In the genomic region with DNA sequence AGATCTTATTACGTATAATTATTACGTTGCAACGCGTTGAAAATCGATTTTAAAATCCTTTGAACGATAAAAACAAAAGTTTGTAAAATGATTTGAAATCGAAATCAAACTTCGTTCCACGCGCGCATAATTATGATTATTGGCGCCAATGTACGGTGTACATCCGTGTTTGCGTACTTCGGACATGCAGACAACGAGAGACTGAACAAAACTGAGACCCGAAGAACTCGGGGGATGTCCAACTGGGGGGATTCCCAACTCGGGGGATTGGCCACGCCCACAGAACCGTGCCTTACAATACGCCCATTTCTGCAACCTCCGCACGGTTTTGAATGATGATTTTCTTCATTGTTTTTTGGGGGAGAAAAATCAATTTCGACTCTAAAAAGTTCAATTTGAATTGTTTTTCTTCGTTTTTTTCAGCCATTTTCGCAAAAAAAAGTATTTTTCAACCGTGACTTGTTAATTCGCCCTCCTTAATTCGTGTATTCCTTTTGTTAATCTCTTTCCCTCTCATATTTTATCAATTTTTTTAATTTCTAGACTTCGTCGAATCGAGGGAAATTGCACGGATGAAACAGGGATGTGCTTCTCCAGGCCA, we compare ENCODE assay signal across 4 worm cellular contexts.
A peak's percentile ranks its signal among the peaks of the same experiment; 100 is the strongest.
TF ChIP-seq lines count a peak whose summit lies in the region.
"Not testable (repeated sequence)": the region's sequence is repeated elsewhere in the genome, so short reads cannot be mapped to it uniquely, and the experiment has no call there.

Gene F20D12.12 (plus strand): TSS at position 542 of the 601 bp plus-strand sequence.

TF ChIP-seq in whole organism, L2 larva, 48 proteins besides CTCF, POLR2A, EP300 and RAD21:
- TF ChIP-seq unc-55 (GFP tag; optimal IDR thresholded peaks at IDR 0.05; lab: Kevin White, UChicago) (peak; percentile 55), zag-1 (tag; optimal IDR thresholded peaks at IDR 0.05; lab: Kevin White, UChicago) (peak; percentile 49), C34F6.9 (tag; optimal IDR thresholded peaks at IDR 0.05; lab: Kevin White, UChicago) (peak; percentile 72), nhr-25 (tag; optimal IDR thresholded peaks at IDR 0.05; lab: Kevin White, UChicago) (peak; percentile 24), snpc-4 (tag; optimal IDR thresholded peaks at IDR 0.05; lab: Kevin White, UChicago) (peak; percentile 7), gmeb-1 (tag; optimal IDR thresholded peaks at IDR 0.05; lab: Kevin White, UChicago) (peak; percentile 32), crh-2 (tag; optimal IDR thresholded peaks at IDR 0.05; lab: Kevin White, UChicago) (peak; percentile 33), lin-13 (GFP tag; optimal IDR thresholded peaks at IDR 0.05; lab: Kevin White, UChicago) (peak; percentile 65), lsy-2 (tag; optimal IDR thresholded peaks at IDR 0.05; lab: Kevin White, UChicago) (peak; percentile 82 to 96), sma-9 (GFP tag; optimal IDR thresholded peaks at IDR 0.05; lab: Kevin White, UChicago) (peak; percentile 75), nhr-129 (tag; optimal IDR thresholded peaks at IDR 0.05; lab: Kevin White, UChicago) (peak; percentile 74), F13H6.1 (tag; optimal IDR thresholded peaks at IDR 0.05; lab: Kevin White, UChicago) (peak; percentile 68), sma-3 (GFP tag; optimal IDR thresholded peaks at IDR 0.05; lab: Kevin White, UChicago) (peak; percentile 68)
- not testable (repeated sequence) for TF ChIP-seq sma-9 (tag; optimal IDR thresholded peaks at IDR 0.05; lab: Kevin White, UChicago)

TF ChIP-seq in whole organism, L4 larva, 104 proteins besides CTCF, POLR2A, EP300 and RAD21 (continues in another document):
- TF ChIP-seq mes-2 (tag; optimal IDR thresholded peaks at IDR 0.05; lab: Kevin White, UChicago; ENCODE audit: poor library complexity, severe bottlenecking): peak; percentile 91
- peak; percentile 85 for TF ChIP-seq lin-1 (GFP tag; IDR thresholded peaks at IDR 0.05; lab: Robert Waterston, UW)
- peak; percentile 85 for TF ChIP-seq ZK337.2 (GFP tag; IDR thresholded peaks at IDR 0.05; lab: Robert Waterston, UW)
- TF ChIP-seq F37D6.2 (tag; optimal IDR thresholded peaks at IDR 0.05; lab: Kevin White, UChicago): peak; percentile 27
- peak; percentile 70 to 96 for TF ChIP-seq lsy-2 (tag; optimal IDR thresholded peaks at IDR 0.05; lab: Kevin White, UChicago)
- TF ChIP-seq lin-13 (GFP tag; optimal IDR thresholded peaks at IDR 0.05; lab: Kevin White, UChicago): peak; percentile 32
- peak in 1 of 2 experiments; percentile 45 for TF ChIP-seq unc-62 (GFP tag; optimal IDR thresholded peaks at IDR 0.05 in 1 of 2; lab: Kevin White, UChicago)
- TF ChIP-seq unc-62 (tag; optimal IDR thresholded peaks at IDR 0.05; lab: Kevin White, UChicago): not testable (repeated sequence)
- TF ChIP-seq zfp-3 (GFP tag; conservative IDR thresholded peaks at IDR 0.05; lab: Robert Waterston, UW): peak; percentile 80
- TF ChIP-seq F49E8.2 (tag; optimal IDR thresholded peaks at IDR 0.05; lab: Kevin White, UChicago; ENCODE audit: borderline replicate concordance): peak; percentile 52
- peak; percentile 85 for TF ChIP-seq dmd-6 (GFP tag; IDR thresholded peaks at IDR 0.05; lab: Robert Waterston, UW)
- peak; percentile 50; the same call in 1 of the 2 replicates for TF ChIP-seq lim-7 (GFP tag; IDR thresholded peaks at IDR 0.05; lab: Robert Waterston, UW)
- TF ChIP-seq snpc-1.2 (GFP tag; IDR thresholded peaks at IDR 0.05; lab: Robert Waterston, UW): peak; percentile 85
- TF ChIP-seq hlh-11 (tag; optimal IDR thresholded peaks at IDR 0.05; lab: Kevin White, UChicago): peak; percentile 68
- TF ChIP-seq arid-1 (GFP tag; conservative IDR thresholded peaks at IDR 0.05; lab: Robert Waterston, UW): peak; percentile 87
- TF ChIP-seq saeg-2 (GFP tag; IDR thresholded peaks at IDR 0.05; lab: Robert Waterston, UW): 0 out of 2 replicates have a peak, but pooled peaks have one; percentile 62
- 0 out of 2 replicates have a peak, but pooled peaks have one; percentile 39 for TF ChIP-seq Y75B8A.6 (GFP tag; IDR thresholded peaks at IDR 0.05; lab: Robert Waterston, UW)
- TF ChIP-seq tra-1 (GFP tag; IDR thresholded peaks at IDR 0.05; lab: Robert Waterston, UW): peak; percentile 87; the same call in 1 of the 2 replicates
- TF ChIP-seq ctbp-1 (GFP tag; IDR thresholded peaks at IDR 0.05; lab: Robert Waterston, UW): peak; percentile 87
- TF ChIP-seq nhr-28 (tag; optimal IDR thresholded peaks at IDR 0.05; lab: Kevin White, UChicago): peak; percentile 4

TF ChIP-seq in whole organism, late embryonic, 69 proteins besides CTCF, POLR2A, EP300 and RAD21 (continues in another document):
- TF ChIP-seq ets-4 (tag; optimal IDR thresholded peaks at IDR 0.05; lab: Kevin White, UChicago) (peak; percentile 56), ttx-3 (tag; optimal IDR thresholded peaks at IDR 0.05; lab: Kevin White, UChicago) (peak; percentile 46), unc-42 (tag; optimal IDR thresholded peaks at IDR 0.05; lab: Kevin White, UChicago) (peak; percentile 67), ceh-18 (tag; optimal IDR thresholded peaks at IDR 0.05; lab: Kevin White, UChicago) (peak; percentile 76), ceh-34 (tag; optimal IDR thresholded peaks at IDR 0.05; lab: Kevin White, UChicago) (peak; percentile 72), rnt-1 (tag; optimal IDR thresholded peaks at IDR 0.05; lab: Kevin White, UChicago) (peak; percentile 79), ceh-31 (tag; optimal IDR thresholded peaks at IDR 0.05; lab: Kevin White, UChicago) (peak; percentile 85), mec-3 (tag; optimal IDR thresholded peaks at IDR 0.05; lab: Kevin White, UChicago; ENCODE audit: borderline replicate concordance) (peak; percentile 22), C08G9.2 (tag; optimal IDR thresholded peaks at IDR 0.05; lab: Kevin White, UChicago) (peak; percentile 66), unc-86 (tag; optimal IDR thresholded peaks at IDR 0.05; lab: Kevin White, UChicago) (peak; percentile 32), tbx-7 (tag; optimal IDR thresholded peaks at IDR 0.05; lab: Kevin White, UChicago) (peak; percentile 64), elt-2 (tag; optimal IDR thresholded peaks at IDR 0.05; lab: Kevin White, UChicago) (peak; percentile 44), hlh-15 (tag; optimal IDR thresholded peaks at IDR 0.05; lab: Kevin White, UChicago) (peak; percentile 4), fkh-6 (tag; optimal IDR thresholded peaks at IDR 0.05; lab: Kevin White, UChicago) (peak; percentile 31), tbx-2 (tag; optimal IDR thresholded peaks at IDR 0.05; lab: Kevin White, UChicago) (peak; percentile 81), fax-1 (tag; optimal IDR thresholded peaks at IDR 0.05; lab: Kevin White, UChicago) (peak; percentile 46), F13H6.1 (tag; optimal IDR thresholded peaks at IDR 0.05; lab: Kevin White, UChicago) (peak; percentile 50), ceh-14 (tag; optimal IDR thresholded peaks at IDR 0.05; lab: Kevin White, UChicago) (peak; percentile 68), unc-3 (GFP tag; conservative IDR thresholded peaks at IDR 0.05; lab: Robert Waterston, UW) (peak; percentile 34; the same call in 1 of the 2 replicates), unc-3 (tag; optimal IDR thresholded peaks at IDR 0.05; lab: Kevin White, UChicago) (peak; percentile 32), ref-2 (tag; optimal IDR thresholded peaks at IDR 0.05; lab: Kevin White, UChicago) (peak; percentile 68), ceh-45 (GFP tag; IDR thresholded peaks at IDR 0.05; lab: Robert Waterston, UW) (peak; percentile 58; the same call in 1 of the 2 replicates), nfya-1 (tag; optimal IDR thresholded peaks at IDR 0.05; lab: Kevin White, UChicago) (peak; percentile 72), ceh-2 (tag; optimal IDR thresholded peaks at IDR 0.05; lab: Kevin White, UChicago) (peak; percentile 45)

TF ChIP-seq in whole organism, mixed stage, embryonic, 35 proteins besides CTCF, POLR2A, EP300 and RAD21:
- TF ChIP-seq sptf-1 (tag; optimal IDR thresholded peaks at IDR 0.05; lab: Kevin White, UChicago) (peak; percentile 61), pha-4 (tag; optimal IDR thresholded peaks at IDR 0.05; lab: Kevin White, UChicago) (peak; percentile 6), drap-1 (GFP tag; optimal IDR thresholded peaks at IDR 0.05; lab: Kevin White, UChicago) (peak; percentile 4), mls-2 (tag; optimal IDR thresholded peaks at IDR 0.05; lab: Kevin White, UChicago) (peak; percentile 23), ces-1 (GFP tag; optimal IDR thresholded peaks at IDR 0.05; lab: Kevin White, UChicago) (peak; percentile 66), unc-120 (tag; optimal IDR thresholded peaks at IDR 0.05; lab: Kevin White, UChicago; ENCODE audit: poor library complexity, severe bottlenecking) (peak; percentile 84), lsy-2 (tag; optimal IDR thresholded peaks at IDR 0.05; lab: Kevin White, UChicago) (peak; percentile 94), mep-1 (tag; optimal IDR thresholded peaks at IDR 0.05; lab: Kevin White, UChicago) (peak; percentile 57), lin-13 (tag; optimal IDR thresholded peaks at IDR 0.05; lab: Kevin White, UChicago) (peak; percentile 50)
